Worm (Caenorhabditis elegans): Measurements from ENCODE around the gene lin-8.

ce11 chrII:3023381-3023935 lies 33.2 kb upstream of the lin-8 start, which contains the start of gene clec-2:
- TF ChIP-seq fos-1 (tag; optimal IDR thresholded peaks at IDR 0.05), result no peak
- TF ChIP-seq egl-27 (tag; optimal IDR thresholded peaks at IDR 0.05), result no peak
- TF ChIP-seq dmd-8 (GFP tag; IDR thresholded peaks at IDR 0.05), result no peak
- TF ChIP-seq zag-1 (tag; optimal IDR thresholded peaks at IDR 0.05), result no peak
- no peak for TF ChIP-seq ama-1 (optimal IDR thresholded peaks at IDR 0.05)
- TF ChIP-seq hif-1 (tag; optimal IDR thresholded peaks at IDR 0.05), result no peak
- no peak for TF ChIP-seq jun-1 (tag; optimal IDR thresholded peaks at IDR 0.05)
